Fruit fly (Drosophila melanogaster) ovary, adult (tissue): ENCODE data around the gene mRpL10.

Experiments
- CG17801 ChIP-seq: fragments of 200-800 bp; optimal IDR thresholded peaks from 2 replicates; lab custom pipeline; 2019; ENCODE audit warnings: missing biosample characterization, mild to moderate bottlenecking, missing genetic modification characterization, moderate library complexity; ENCODE audit not compliant: partially characterized antibody

The mRpL10 gene

dm6 chr2L:171499-172250, 31.9 kb upstream of the mRpL10 start:
- TF ChIP-seq CG17801 = no peak

- TF ChIP-seq CG17801 = no peak
Measured at dm6 chr2L:175727-176126, 27.9 kb upstream of the mRpL10 start.

dm6 chr2L:179119-179518, 24.5 kb upstream of the mRpL10 start:
- TF ChIP-seq CG17801 = no peak

- TF ChIP-seq CG17801 = no peak
Measured at dm6 chr2L:181020-181419, 22.6 kb upstream of the mRpL10 start.

- no peak for TF ChIP-seq CG17801
Measured at dm6 chr2L:182360-183144, 21.0 kb upstream of the mRpL10 start.

- no peak for TF ChIP-seq CG17801
Measured at dm6 chr2L:195668-196067, 7.9 kb upstream of the mRpL10 start.

dm6 chr2L:204557-204956, 978 bp downstream of the mRpL10 start:
- no peak for TF ChIP-seq CG17801

- no peak for TF ChIP-seq CG17801
Measured at dm6 chr2L:206556-206955, 3.0 kb downstream of the mRpL10 start.

- TF ChIP-seq CG17801 = peak; percentile 1
Measured at dm6 chr2L:207129-207813, 3.7 kb downstream of the mRpL10 start, which contains the start of the genes Tbc1d15-17 and CG11617. TSS of gene Tbc1d15-17 (plus strand) at chr2L:207179. TSS of gene CG11617 (minus strand) at chr2L:207297.

- no peak for TF ChIP-seq CG17801
Measured at dm6 chr2L:219441-220033, 16.0 kb downstream of the mRpL10 start.

- TF ChIP-seq CG17801 = peak; percentile 11
Measured at dm6 chr2L:220509-220908, 16.9 kb downstream of the mRpL10 start.

- no peak for TF ChIP-seq CG17801
Measured at dm6 chr2L:221152-221551, 17.6 kb downstream of the mRpL10 start.

- peak; percentile 22 for TF ChIP-seq CG17801
Measured at dm6 chr2L:221939-222489, 18.4 kb downstream of the mRpL10 start.

dm6 chr2L:222867-223266, 19.3 kb downstream of the mRpL10 start:
- TF ChIP-seq CG17801 = no peak

- peak; percentile 34 for TF ChIP-seq CG17801
Measured at dm6 chr2L:223351-223750, 19.8 kb downstream of the mRpL10 start.

dm6 chr2L:223867-224598, 20.5 kb downstream of the mRpL10 start:
- TF ChIP-seq CG17801 = no peak
